Worm (Caenorhabditis elegans): ENCODE measurements around the gene C03B1.14.
A peak's percentile ranks its signal among the peaks of the same experiment; 100 is the strongest.

C03B1.14 gene

DNA sequence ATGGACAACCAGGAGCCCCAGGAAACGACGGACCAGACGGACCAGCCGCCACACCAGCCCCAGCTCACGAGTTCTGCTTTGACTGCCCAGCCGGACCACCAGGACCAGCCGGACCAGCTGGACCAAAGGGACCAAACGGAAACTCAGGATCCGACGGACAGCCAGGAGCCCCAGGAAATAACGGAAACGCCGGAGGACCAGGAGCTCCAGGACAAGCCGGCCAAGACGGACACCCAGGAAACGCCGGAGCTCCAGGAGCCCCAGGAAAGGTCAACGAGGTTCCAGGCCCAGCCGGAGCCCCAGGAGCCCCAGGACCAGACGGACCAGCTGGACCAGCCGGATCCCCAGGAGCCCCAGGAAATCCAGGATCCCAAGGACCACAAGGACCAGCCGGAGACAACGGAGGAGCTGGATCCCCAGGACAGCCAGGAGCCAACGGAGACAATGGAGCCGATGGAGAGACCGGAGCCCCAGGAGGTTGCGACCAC is 31.0 kb downstream of the C03B1.14 start:
- TF ChIP-seq egrh-3 (GFP tag; IDR thresholded peaks at IDR 0.05), result peak; percentile 97
- 0 out of 2 replicates have a peak, but pooled peaks have one; percentile 19 for TF ChIP-seq zfh-2 (GFP tag; conservative IDR thresholded peaks at IDR 0.05)

DNA sequence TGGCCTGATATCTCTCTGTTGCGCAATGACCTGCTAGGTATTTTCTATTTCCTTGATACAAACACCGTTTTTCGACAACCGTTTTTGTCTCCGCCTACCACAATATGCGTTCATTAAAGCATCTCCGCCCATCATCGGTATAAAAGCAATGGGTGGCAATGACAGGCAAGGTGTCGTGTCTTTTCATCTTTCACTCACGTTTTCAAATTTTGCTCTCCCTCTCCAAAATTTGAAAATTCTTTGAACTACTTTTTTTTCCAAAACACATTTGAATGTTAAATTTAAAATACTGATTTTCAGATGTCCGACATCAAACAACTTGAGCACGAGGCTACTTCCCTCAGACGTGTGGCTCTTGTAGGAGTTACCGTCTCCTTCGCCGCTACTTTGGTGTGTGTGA is 31.7 kb downstream of the C03B1.14 start, which contains the start of gene col-169:
TSS of gene col-169 (plus strand) at position 301 of the 400 bp plus-strand sequence.
- TF ChIP-seq ceh-91 (GFP tag; IDR thresholded peaks at IDR 0.05) (no peak), T26A5.8 (tag; optimal IDR thresholded peaks at IDR 0.05) (no peak), tbx-9 (tag; optimal IDR thresholded peaks at IDR 0.05; ENCODE audit: borderline replicate concordance) (no peak), nfya-1 (tag; optimal IDR thresholded peaks at IDR 0.05; ENCODE audit: borderline replicate concordance, insufficient read depth) (no peak), lin-26 (GFP tag; IDR thresholded peaks at IDR 0.05) (no peak), ztf-3 (GFP tag; optimal IDR thresholded peaks at IDR 0.05) (no peak), ZK185.1 (tag; optimal IDR thresholded peaks at IDR 0.05; ENCODE audit: poor library complexity, severe bottlenecking) (no peak), nhr-120 (GFP tag; IDR thresholded peaks at IDR 0.05) (no peak), dpff-1 (tag; optimal IDR thresholded peaks at IDR 0.05) (no peak), ceh-40 (GFP tag; IDR thresholded peaks at IDR 0.05) (no peak), egrh-3 (GFP tag; IDR thresholded peaks at IDR 0.05) (no peak), ztf-26 (tag; optimal IDR thresholded peaks at IDR 0.05) (no peak), hlh-26 (GFP tag; conservative IDR thresholded peaks at IDR 0.05) (no peak), K12H6.12 (tag; optimal IDR thresholded peaks at IDR 0.05) (no peak), attf-3 (GFP tag; conservative IDR thresholded peaks at IDR 0.05) (no peak), nhr-90 (tag; optimal IDR thresholded peaks at IDR 0.05) (no peak), ccch-3 (GFP tag; optimal IDR thresholded peaks at IDR 0.05) (no peak), unc-62 (GFP tag; optimal IDR thresholded peaks at IDR 0.05) (no peak)

DNA sequence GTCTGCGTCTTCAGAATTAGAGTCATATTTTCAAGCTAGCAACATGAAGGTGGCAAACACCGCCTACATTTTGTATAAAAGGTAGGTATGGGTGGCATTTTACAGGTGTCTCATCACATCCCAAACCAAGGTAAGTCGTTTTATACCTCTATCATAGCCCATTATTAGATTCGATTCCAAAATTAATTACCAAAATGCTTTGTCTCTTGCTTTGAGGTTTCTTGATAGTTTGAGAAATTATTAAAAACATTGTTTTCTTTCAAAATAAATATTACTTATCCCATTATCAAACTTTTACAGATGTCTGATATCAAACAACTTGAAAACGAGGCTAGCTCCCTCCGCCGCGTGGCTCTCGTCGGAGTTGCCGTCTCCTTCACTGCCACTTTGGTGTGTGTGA is 34.5 kb downstream of the C03B1.14 start, which contains the start of gene col-168:
TSS of gene col-168 (plus strand) at position 301 of the 400 bp plus-strand sequence.
- no peak for TF ChIP-seq unc-130 (GFP tag; optimal IDR thresholded peaks at IDR 0.05)

DNA sequence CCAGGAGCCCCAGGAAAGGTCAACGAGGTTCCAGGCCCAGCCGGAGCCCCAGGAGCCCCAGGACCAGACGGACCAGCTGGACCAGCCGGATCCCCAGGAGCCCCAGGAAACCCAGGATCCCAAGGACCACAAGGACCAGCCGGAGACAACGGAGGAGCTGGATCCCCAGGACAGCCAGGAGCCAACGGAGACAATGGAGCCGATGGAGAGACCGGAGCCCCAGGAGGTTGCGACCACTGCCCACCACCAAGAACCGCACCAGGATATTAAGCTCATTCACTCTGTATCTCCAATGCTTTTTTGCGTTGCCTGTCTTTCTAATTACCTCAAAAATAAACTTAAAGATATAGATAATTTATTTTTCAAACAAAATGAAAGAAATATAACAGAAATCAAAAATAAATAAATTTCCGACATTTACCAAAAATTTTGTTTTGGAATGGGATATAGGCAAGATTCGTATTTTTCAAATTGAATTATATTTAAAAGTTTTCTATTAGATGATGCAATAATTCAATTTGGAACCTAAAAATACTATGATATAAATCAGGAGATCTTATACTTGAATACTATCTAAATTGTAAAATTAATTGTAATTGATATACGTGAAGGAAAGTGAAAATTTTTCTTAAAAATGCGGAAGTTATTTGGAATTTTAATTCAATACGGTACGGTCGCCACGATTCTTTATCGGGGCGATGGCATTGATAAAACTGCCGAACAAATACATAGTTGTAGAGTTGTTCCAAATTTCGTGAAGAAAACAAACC is 36.2 kb downstream of the C03B1.14 start:
- TF ChIP-seq egrh-3 (GFP tag; IDR thresholded peaks at IDR 0.05), result peak; percentile 52

DNA sequence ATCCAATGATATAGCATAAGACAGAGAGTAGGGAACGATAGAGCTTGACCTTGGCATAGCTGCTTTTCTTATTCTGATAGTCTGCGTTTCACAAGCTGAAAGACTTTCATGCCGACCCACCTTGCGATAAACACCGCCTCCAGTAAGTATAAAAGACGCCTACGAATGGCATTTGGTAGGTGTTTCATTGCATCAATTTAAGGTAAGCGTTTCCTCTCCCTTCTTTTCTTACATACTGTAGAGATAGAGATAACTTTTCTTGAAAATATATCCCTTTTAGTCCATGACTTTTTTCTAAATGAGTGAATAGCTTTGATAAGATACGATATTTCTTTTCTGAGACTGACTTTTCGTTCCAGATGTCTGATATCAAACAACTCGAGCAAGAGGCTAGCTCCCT is 37.4 kb downstream of the C03B1.14 start, which contains the start of gene col-167:
TSS of gene col-167 (plus strand) at position 360 of the 400 bp plus-strand sequence.
- TF ChIP-seq attf-3 (GFP tag; conservative IDR thresholded peaks at IDR 0.05) (no peak), snpc-1.3 (tag; optimal IDR thresholded peaks at IDR 0.05; ENCODE audit: insufficient read depth) (no peak), B0336.3 (GFP tag; IDR thresholded peaks at IDR 0.05) (no peak), D2030.7 (GFP tag; IDR thresholded peaks at IDR 0.05) (no peak), tlf-1 (GFP tag; optimal IDR thresholded peaks at IDR 0.05) (no peak), mes-4 (tag; optimal IDR thresholded peaks at IDR 0.05) (no peak), T07F8.4 (tag; optimal IDR thresholded peaks at IDR 0.05) (no peak), nfya-1 (tag; optimal IDR thresholded peaks at IDR 0.05; ENCODE audit: borderline replicate concordance, insufficient read depth) (no peak), ceh-58 (GFP tag; IDR thresholded peaks at IDR 0.05) (no peak)

DNA sequence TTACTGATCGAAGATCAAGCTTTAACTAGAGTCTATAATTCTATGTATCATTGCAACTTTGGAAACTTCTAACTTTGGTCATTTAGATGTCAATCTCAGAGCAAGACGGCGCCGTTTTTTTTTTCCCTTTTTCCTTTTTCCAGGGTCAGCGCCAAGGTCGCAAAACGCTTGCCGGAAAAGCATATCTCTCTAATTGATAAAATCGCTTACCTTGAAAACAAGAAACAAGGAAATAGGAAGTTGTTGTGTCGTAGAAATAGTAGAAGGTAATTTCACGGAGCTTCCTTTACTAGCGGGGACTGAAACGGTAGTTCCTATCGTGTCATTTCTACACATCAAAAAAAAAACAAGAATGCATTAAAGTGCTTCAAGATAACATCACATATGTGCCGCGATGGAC is 39.2 kb downstream of the C03B1.14 start:
- no peak for TF ChIP-seq mcd-1 (GFP tag; IDR thresholded peaks at IDR 0.05)
- no peak for TF ChIP-seq atf-7 (tag; optimal IDR thresholded peaks at IDR 0.05)
- no peak for TF ChIP-seq B0261.1 (tag; optimal IDR thresholded peaks at IDR 0.05)
- no peak for TF ChIP-seq B0019.2 (GFP tag; conservative IDR thresholded peaks at IDR 0.05)
